Worm (Caenorhabditis elegans): Measurements from ENCODE around the gene Y54G2A.77.
"Not testable (repeated sequence)": the region's sequence is repeated elsewhere in the genome, so short reads cannot be mapped to it uniquely, and the experiment has no call there.

The Y54G2A.77 gene

DNA sequence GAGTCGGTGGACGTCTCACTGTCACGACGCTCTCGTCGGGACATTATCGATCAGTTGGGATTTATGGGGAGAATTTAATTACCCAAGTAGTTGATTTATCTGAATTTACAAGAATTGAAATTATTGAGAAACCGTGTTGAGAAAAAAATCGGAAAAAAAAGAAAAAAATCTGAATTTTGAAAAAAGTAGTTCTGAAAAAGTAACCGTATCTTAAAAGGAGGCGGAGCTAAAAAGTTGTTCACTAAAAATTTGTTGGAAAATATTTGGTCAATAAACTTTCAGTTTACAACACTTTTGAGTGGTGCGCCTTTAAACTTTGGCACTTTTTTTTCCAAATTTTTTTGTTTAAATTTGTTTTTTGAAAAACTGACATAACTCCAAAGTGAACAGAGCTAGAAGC, 9.2 kb downstream of the Y54G2A.77 start, which contains the start of gene Y54G2A.11:
Gene Y54G2A.11, minus strand, starts transcription at position 101 of the 400 bp plus-strand sequence.
- TF ChIP-seq tra-4 (tag; optimal IDR thresholded peaks at IDR 0.05) (no peak), scrt-1 (GFP tag; IDR thresholded peaks at IDR 0.05) (no peak), F13C5.2 (tag; optimal IDR thresholded peaks at IDR 0.05) (no peak), hmbx-1 (tag; optimal IDR thresholded peaks at IDR 0.05) (no peak), B0310.2 (tag; optimal IDR thresholded peaks at IDR 0.05) (no peak), ets-7 (tag; optimal IDR thresholded peaks at IDR 0.05) (no peak), sea-1 (GFP tag; conservative IDR thresholded peaks at IDR 0.05) (no peak), hnd-1 (tag; optimal IDR thresholded peaks at IDR 0.05) (no peak), hmg-4 (GFP tag; optimal IDR thresholded peaks at IDR 0.05) (no peak), ama-1 (optimal IDR thresholded peaks at IDR 0.05) (no peak), flt-1 (GFP tag; IDR thresholded peaks at IDR 0.05) (no peak)

DNA sequence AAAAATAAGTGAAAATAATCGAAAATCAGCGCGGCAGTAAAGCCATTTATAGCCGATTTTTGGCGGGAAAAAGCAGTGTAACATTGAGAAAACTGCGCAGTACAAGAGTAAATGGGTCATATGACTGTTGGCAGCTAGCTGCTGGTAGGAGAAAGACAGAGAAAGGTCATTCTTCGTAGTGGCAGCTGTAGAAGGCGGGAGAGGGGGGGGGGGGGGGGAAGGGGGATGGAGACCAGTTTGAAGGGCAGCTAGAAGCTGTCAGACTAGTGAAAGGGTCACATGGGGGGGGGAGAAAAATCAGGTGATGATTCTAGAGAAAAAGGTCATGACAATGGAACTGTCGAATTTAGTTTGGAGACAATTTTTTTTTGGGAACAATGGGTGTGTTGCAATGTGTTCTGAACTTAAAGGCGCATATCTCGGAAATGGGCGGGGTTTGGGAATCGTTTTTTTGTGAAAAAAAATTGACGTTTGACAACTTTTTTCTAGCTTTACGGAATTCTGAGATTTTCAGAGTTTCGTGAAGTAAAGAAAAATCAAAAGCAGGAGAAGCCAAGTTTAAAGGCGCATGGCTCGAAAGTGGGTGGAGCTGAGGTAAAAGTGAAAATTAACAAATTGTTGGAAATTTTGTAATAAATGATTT, 9.8 kb downstream of the Y54G2A.77 start:
- TF ChIP-seq tbx-11 (GFP tag; IDR thresholded peaks at IDR 0.05) (no peak), ceh-36 (tag; optimal IDR thresholded peaks at IDR 0.05) (no peak), sea-1 (GFP tag; conservative IDR thresholded peaks at IDR 0.05) (no peak), ceh-13 (GFP tag; optimal IDR thresholded peaks at IDR 0.05) (no peak), pes-1 (GFP tag; IDR thresholded peaks at IDR 0.05) (no peak), ama-1 (optimal IDR thresholded peaks at IDR 0.05) (no peak), hnd-1 (tag; optimal IDR thresholded peaks at IDR 0.05) (no peak), hmg-4 (GFP tag; optimal IDR thresholded peaks at IDR 0.05) (no peak), flt-1 (GFP tag; IDR thresholded peaks at IDR 0.05) (no peak), tra-4 (tag; optimal IDR thresholded peaks at IDR 0.05) (no peak), ets-7 (tag; optimal IDR thresholded peaks at IDR 0.05) (no peak), hmbx-1 (tag; optimal IDR thresholded peaks at IDR 0.05) (no peak), scrt-1 (GFP tag; IDR thresholded peaks at IDR 0.05) (no peak), B0310.2 (tag; optimal IDR thresholded peaks at IDR 0.05) (no peak), aly-1 (tag; optimal IDR thresholded peaks at IDR 0.05) (no peak), F13C5.2 (tag; optimal IDR thresholded peaks at IDR 0.05) (no peak), tbx-37 (GFP tag; conservative IDR thresholded peaks at IDR 0.05) (no peak)

DNA sequence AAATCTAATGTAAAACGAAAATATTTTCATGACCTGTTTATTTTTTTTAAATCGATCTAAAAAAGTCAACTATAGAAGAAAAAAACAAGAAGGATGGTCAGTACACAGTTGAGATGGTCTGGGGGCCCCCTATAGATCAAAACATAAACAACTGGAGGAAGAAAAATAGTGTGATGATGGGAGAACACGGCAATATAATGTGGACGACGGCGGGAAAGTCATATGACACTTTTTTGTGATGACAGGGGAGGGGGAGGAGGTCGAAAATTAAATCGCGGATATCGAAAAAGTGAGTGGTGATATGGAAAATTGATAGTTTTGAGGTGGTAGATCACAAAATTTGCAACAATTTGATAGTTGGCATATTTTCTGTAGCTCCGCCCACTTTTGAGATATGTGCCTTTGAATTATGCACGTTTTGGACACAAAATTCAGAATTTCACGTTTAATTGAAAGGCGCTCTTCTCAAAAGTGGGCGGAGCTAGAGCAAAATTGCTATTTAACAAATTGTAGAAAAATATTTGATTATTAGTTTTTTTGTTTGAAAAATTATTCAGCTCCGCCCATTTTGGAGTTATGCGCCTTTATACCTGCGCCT, 11.0 kb downstream of the Y54G2A.77 start:
- no peak for TF ChIP-seq hmg-4 (GFP tag; optimal IDR thresholded peaks at IDR 0.05)
- no peak for TF ChIP-seq ceh-36 (tag; optimal IDR thresholded peaks at IDR 0.05)
- TF ChIP-seq ets-7 (tag; optimal IDR thresholded peaks at IDR 0.05) = no peak
- no peak for TF ChIP-seq aly-1 (tag; optimal IDR thresholded peaks at IDR 0.05)
- no peak for TF ChIP-seq tra-4 (tag; optimal IDR thresholded peaks at IDR 0.05)
- no peak for TF ChIP-seq scrt-1 (GFP tag; IDR thresholded peaks at IDR 0.05)
- TF ChIP-seq hmbx-1 (tag; optimal IDR thresholded peaks at IDR 0.05) = no peak
- TF ChIP-seq tbx-11 (GFP tag; IDR thresholded peaks at IDR 0.05) = no peak
- TF ChIP-seq hnd-1 (tag; optimal IDR thresholded peaks at IDR 0.05) = no peak
- no peak for TF ChIP-seq ceh-13 (GFP tag; optimal IDR thresholded peaks at IDR 0.05)
- TF ChIP-seq B0310.2 (tag; optimal IDR thresholded peaks at IDR 0.05) = no peak
- no peak for TF ChIP-seq tbx-37 (GFP tag; conservative IDR thresholded peaks at IDR 0.05)
- TF ChIP-seq ama-1 (optimal IDR thresholded peaks at IDR 0.05) = no peak
- no peak for TF ChIP-seq flt-1 (GFP tag; IDR thresholded peaks at IDR 0.05)
- no peak for TF ChIP-seq pes-1 (GFP tag; IDR thresholded peaks at IDR 0.05)
- TF ChIP-seq sea-1 (GFP tag; conservative IDR thresholded peaks at IDR 0.05) = no peak
- TF ChIP-seq F13C5.2 (tag; optimal IDR thresholded peaks at IDR 0.05) = no peak

DNA sequence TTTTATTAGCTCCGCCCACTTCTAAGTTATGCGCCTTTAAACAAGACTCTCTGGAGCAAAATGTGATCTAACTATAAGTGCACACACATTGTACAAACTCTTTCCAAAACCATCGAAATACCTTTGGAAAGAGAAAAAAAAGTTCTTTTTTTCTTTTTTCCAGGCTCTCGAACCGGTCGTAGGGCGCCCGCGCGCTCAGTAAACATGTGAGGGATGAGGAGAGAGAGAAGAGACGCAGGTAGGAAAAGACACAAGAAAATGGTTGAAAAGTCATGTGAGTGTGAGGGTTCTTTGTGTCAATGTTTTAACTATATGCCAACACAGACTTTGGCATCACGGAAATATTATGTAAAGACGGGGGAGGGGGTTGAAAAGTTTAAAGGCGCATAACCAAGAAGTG, 12.0 kb downstream of the Y54G2A.77 start:
- TF ChIP-seq ama-1 (optimal IDR thresholded peaks at IDR 0.05) = no peak
- TF ChIP-seq flt-1 (GFP tag; IDR thresholded peaks at IDR 0.05) = no peak
- no peak for TF ChIP-seq pes-1 (GFP tag; IDR thresholded peaks at IDR 0.05)
- no peak for TF ChIP-seq B0310.2 (tag; optimal IDR thresholded peaks at IDR 0.05)
- no peak for TF ChIP-seq hmg-4 (GFP tag; optimal IDR thresholded peaks at IDR 0.05)
- no peak for TF ChIP-seq ceh-36 (tag; optimal IDR thresholded peaks at IDR 0.05)
- no peak for TF ChIP-seq sea-1 (GFP tag; conservative IDR thresholded peaks at IDR 0.05)
- no peak for TF ChIP-seq aly-1 (tag; optimal IDR thresholded peaks at IDR 0.05)
- no peak for TF ChIP-seq ets-7 (tag; optimal IDR thresholded peaks at IDR 0.05)

DNA sequence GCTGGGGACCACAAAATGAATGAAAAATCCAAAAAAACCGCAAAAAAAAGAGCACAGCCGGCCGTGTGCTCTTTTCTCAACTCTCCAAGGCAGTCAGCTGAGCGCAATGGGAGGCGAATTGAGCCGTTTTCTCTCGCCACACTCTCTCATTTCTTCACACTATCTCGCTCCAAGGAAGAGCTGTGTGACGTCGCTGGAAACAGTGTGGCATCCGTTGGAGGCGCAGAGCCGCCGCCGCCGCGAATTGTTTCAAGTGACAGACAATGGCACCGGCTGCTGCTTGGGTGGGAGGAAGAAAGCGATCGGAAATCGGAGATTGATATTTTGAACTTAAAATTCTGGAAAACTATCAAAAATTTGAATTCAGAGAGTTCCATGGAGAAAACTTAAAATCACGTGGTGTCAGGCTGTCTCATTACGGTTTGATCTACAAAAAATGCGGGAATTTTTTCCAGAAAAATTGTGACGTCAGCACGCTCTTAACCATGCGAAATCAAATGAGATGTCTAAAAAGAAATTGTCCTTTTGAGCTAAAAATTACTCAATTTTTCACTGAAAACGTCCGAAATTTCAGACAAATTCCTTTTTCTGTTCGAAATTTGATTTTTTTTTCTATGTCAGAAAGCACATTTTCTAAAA, 13.6 kb downstream of the Y54G2A.77 start:
- TF ChIP-seq tbx-37 (GFP tag; conservative IDR thresholded peaks at IDR 0.05) = no peak
- TF ChIP-seq B0310.2 (tag; optimal IDR thresholded peaks at IDR 0.05) = no peak
- TF ChIP-seq ama-1 (optimal IDR thresholded peaks at IDR 0.05) = no peak
- TF ChIP-seq hmbx-1 (tag; optimal IDR thresholded peaks at IDR 0.05) = no peak

DNA sequence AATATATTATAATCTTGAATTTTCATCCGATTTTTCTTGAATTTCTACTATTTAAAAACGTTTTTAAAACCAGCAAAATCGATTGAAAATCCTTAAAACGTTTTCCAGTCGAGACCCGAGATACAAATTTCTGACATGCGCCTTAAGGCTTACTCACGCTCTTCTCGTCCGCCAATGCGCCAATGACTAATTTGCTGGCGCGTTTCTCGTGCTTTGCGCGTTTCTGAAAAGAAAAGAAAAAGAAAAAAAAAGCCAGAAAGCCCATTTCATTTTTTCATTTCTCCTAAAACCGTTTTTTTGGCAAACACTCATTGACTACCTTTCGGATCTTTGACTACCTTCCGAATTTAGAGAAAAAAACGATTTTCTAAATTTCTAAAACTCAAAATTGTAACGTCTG, 14.3 kb downstream of the Y54G2A.77 start:
- TF ChIP-seq tbx-11 (GFP tag; IDR thresholded peaks at IDR 0.05) = no peak
- no peak for TF ChIP-seq sea-1 (GFP tag; conservative IDR thresholded peaks at IDR 0.05)
- TF ChIP-seq scrt-1 (GFP tag; IDR thresholded peaks at IDR 0.05) = no peak
- no peak for TF ChIP-seq hmbx-1 (tag; optimal IDR thresholded peaks at IDR 0.05)
- no peak for TF ChIP-seq B0310.2 (tag; optimal IDR thresholded peaks at IDR 0.05)
- no peak for TF ChIP-seq flt-1 (GFP tag; IDR thresholded peaks at IDR 0.05)
- no peak for TF ChIP-seq hmg-4 (GFP tag; optimal IDR thresholded peaks at IDR 0.05)
- no peak for TF ChIP-seq F13C5.2 (tag; optimal IDR thresholded peaks at IDR 0.05)
- TF ChIP-seq ets-7 (tag; optimal IDR thresholded peaks at IDR 0.05) = no peak
- TF ChIP-seq tra-4 (tag; optimal IDR thresholded peaks at IDR 0.05) = no peak
- no peak for TF ChIP-seq hnd-1 (tag; optimal IDR thresholded peaks at IDR 0.05)

DNA sequence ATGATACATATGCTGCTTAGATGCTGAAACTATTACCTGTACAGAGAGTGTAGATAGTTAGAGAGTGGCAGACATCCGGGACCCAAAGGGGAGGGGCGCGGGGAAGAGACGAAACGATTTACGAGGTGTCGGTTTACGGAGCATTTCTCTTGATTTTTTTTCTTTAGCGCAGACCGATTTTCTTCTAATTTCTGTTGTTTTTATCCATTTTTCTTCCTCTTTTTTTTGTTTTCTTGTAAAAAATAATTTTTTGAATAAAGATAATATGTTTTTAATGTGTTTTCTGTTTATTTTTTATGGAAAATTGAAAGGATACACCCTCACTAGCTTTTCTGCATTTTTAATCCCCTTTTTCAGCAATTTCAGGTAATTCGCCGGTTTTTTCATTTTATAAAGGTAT, 15.4 kb downstream of the Y54G2A.77 start, which contains the start of gene Y54G2A.72:
Gene Y54G2A.72, plus strand, starts transcription at position 301 of the 400 bp plus-strand sequence.
- TF ChIP-seq hnd-1 (tag; optimal IDR thresholded peaks at IDR 0.05); B0310.2 (tag; optimal IDR thresholded peaks at IDR 0.05); ama-1 (optimal IDR thresholded peaks at IDR 0.05): not testable (repeated sequence)
